Worm (Caenorhabditis elegans) whole organism, L2 larva: ENCODE data around the gene kat-1.

ENCODE experiments used
- ZK546.5 ChIP-seq: sonication (generic microtip); optimal IDR thresholded peaks from 2 replicates; lab custom pipeline; 2017; ENCODE audit warnings: missing biosample characterization, missing genetic modification characterization
- alr-1 ChIP-seq: fragments of 150-350 bp; optimal IDR thresholded peaks from 2 replicates; lab custom pipeline; 2014; ENCODE audit warnings: missing biosample characterization, missing genetic modification characterization
- ceh-82 ChIP-seq: fragments of 150-350 bp; optimal IDR thresholded peaks from 2 replicates; lab custom pipeline; 2014; ENCODE audit warnings: missing biosample characterization, missing genetic modification characterization
- lin-11 ChIP-seq: fragments of 150-350 bp; sonication (generic microtip); optimal IDR thresholded peaks from 2 replicates; lab custom pipeline; 2014; ENCODE audit warnings: missing biosample characterization, missing genetic modification characterization, inconsistent platforms, mixed read lengths
- nhr-12 ChIP-seq: fragments of 150-350 bp; optimal IDR thresholded peaks from 2 replicates; lab custom pipeline; 2014; ENCODE audit warnings: missing biosample characterization, missing genetic modification characterization
- unc-39 ChIP-seq: fragments of 150-350 bp; optimal IDR thresholded peaks from 2 replicates; lab custom pipeline; 2014; ENCODE audit warnings: missing biosample characterization, missing genetic modification characterization
- zag-1 ChIP-seq: fragments of 150-350 bp; optimal IDR thresholded peaks from 2 replicates; lab custom pipeline; 2014; ENCODE audit warnings: missing biosample characterization, missing genetic modification characterization
- ztf-11 ChIP-seq: sonication (generic microtip); optimal IDR thresholded peaks from 2 replicates; lab custom pipeline; 2017; ENCODE audit warnings: missing biosample characterization, missing genetic modification characterization

- TF ChIP-seq alr-1 (tag; lab: Kevin White, UChicago) (no peak), ZK546.5 (tag; lab: Kevin White, UChicago) (no peak), lin-11 (no peak), nhr-12 (tag; lab: Kevin White, UChicago) (no peak), ztf-11 (tag; lab: Kevin White, UChicago) (no peak), zag-1 (no peak), unc-39 (tag; lab: Kevin White, UChicago) (no peak), ceh-82 (tag; lab: Kevin White, UChicago) (no peak)
These were observed 39.2 kb downstream of the kat-1 start, which contains the start of gene F10E7.6 for ce11 chrII:7112780-7113179.
